Worm (Caenorhabditis elegans) whole organism, L1 larva: ENCODE data around the gene nhr-16.

Experiments
- egl-13 ChIP-seq: sonication (generic microtip); optimal IDR thresholded peaks from 2 replicates; lab custom pipeline; 2016; ENCODE audit warnings: missing genotype, missing genetic modification reagents, missing genetic modification characterization, missing compliant biosample characterization
- fkh-10 ChIP-seq: sonication (generic microtip); optimal IDR thresholded peaks from 2 replicates; lab custom pipeline; 2017; ENCODE audit warnings: missing biosample characterization, missing genetic modification reagents, missing genetic modification characterization
- lin-35 ChIP-seq, 2 experiments: fragments of 150-350 bp; optimal IDR thresholded peaks; 2 replicates each; lab custom pipeline; 2014; ENCODE audit warnings: missing biosample characterization in 2 of 2, missing genetic modification characterization in 2 of 2, missing genetic modification reagents in 2 of 2
- lsy-2 ChIP-seq, 2 experiments: fragments of 150-350 bp; optimal IDR thresholded peaks; 2 replicates each; lab custom pipeline; 2014; ENCODE audit warnings: missing biosample characterization in 2 of 2, missing genetic modification characterization in 2 of 2
- nhr-11 ChIP-seq: fragments of 150-350 bp; optimal IDR thresholded peaks from 2 replicates; lab custom pipeline; 2014; ENCODE audit warnings: missing biosample characterization, missing genetic modification characterization
- nhr-12 ChIP-seq: sonication (generic microtip); optimal IDR thresholded peaks from 2 replicates; lab custom pipeline; 2017; ENCODE audit warnings: missing biosample characterization, missing genetic modification characterization
- nhr-20 ChIP-seq: sonication (generic microtip); optimal IDR thresholded peaks from 2 replicates; lab custom pipeline; 2016; ENCODE audit warnings: mild to moderate bottlenecking, missing genetic modification characterization, missing compliant biosample characterization
- nhr-237 ChIP-seq: fragments of 150-350 bp; optimal IDR thresholded peaks from 2 replicates; lab custom pipeline; 2014; ENCODE audit warnings: missing biosample characterization, missing genetic modification characterization
- nhr-76 ChIP-seq: sonication (generic microtip); optimal IDR thresholded peaks from 2 replicates; lab custom pipeline; 2017; ENCODE audit warnings: missing biosample characterization, missing genetic modification characterization
- nhr-90 ChIP-seq: sonication (generic microtip); optimal IDR thresholded peaks from 2 replicates; lab custom pipeline; 2016; ENCODE audit warnings: mild to moderate bottlenecking, missing genetic modification characterization, missing compliant biosample characterization; ENCODE audit not compliant: poor library complexity
- rnt-1 ChIP-seq: sonication (generic microtip); optimal IDR thresholded peaks from 2 replicates; lab custom pipeline; 2016; ENCODE audit warnings: mild to moderate bottlenecking, missing genetic modification characterization, moderate library complexity, missing compliant biosample characterization
- unc-130 ChIP-seq: fragments of 150-350 bp; optimal IDR thresholded peaks from 2 replicates; lab custom pipeline; 2017; ENCODE audit warnings: missing biosample characterization, missing genetic modification characterization, inconsistent platforms
- zag-1 ChIP-seq: fragments of 150-350 bp; optimal IDR thresholded peaks from 2 replicates; lab custom pipeline; 2014; ENCODE audit warnings: missing biosample characterization, missing genetic modification characterization
- ztf-11 ChIP-seq, 2 experiments: sonication (generic microtip); optimal IDR thresholded peaks; 2 replicates each; lab custom pipeline; 2016 to 2017; ENCODE audit warnings: missing genetic modification characterization in 2 of 2, missing biosample characterization in 1 of 2, missing compliant biosample characterization in 1 of 2

DNA sequence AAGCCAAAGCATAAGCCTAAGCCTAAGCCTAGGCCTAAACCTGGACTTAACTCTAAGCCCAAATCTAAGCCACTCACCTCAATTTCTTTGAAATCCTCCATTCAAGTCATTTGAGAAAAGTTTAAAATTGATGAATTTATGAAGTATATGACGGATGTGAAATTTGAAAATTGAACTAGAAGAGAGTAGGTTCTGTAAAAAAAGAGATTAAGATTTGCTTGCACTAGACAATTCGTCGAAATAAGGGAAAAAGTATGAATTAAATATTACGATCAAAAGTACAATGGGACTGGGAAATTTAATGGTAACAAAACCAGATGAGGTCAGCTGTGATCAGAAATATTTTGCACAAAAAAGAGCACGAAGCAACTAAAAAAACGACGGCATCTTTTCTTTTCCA, 14.4 kb downstream of the nhr-16 start, which contains the start of gene twk-2:
- TF ChIP-seq nhr-11 (tag; lab: Kevin White, UChicago), result no peak
- no peak for TF ChIP-seq nhr-20 (tag; lab: Kevin White, UChicago)
- no peak for TF ChIP-seq lin-35 (GFP tag; optimal IDR thresholded peaks at IDR 0.05; lab: Kevin White, UChicago)
- TF ChIP-seq zag-1 (tag; lab: Kevin White, UChicago), result no peak
- TF ChIP-seq lsy-2 (tag; optimal IDR thresholded peaks at IDR 0.05; lab: Kevin White, UChicago), result no peak
- no peak for TF ChIP-seq rnt-1
- TF ChIP-seq ztf-11 (tag; optimal IDR thresholded peaks at IDR 0.05; lab: Kevin White, UChicago), result no peak
- TF ChIP-seq fkh-10 (GFP tag; lab: Kevin White, UChicago), result no peak
- no peak for TF ChIP-seq nhr-237 (tag; lab: Kevin White, UChicago)
- TF ChIP-seq nhr-90 (tag; lab: Kevin White, UChicago), result no peak
- no peak for TF ChIP-seq egl-13 (tag; lab: Kevin White, UChicago)
- no peak for TF ChIP-seq nhr-76 (tag; lab: Kevin White, UChicago)
- no peak for TF ChIP-seq unc-130 (tag; lab: Kevin White, UChicago)
- TF ChIP-seq nhr-12 (tag; lab: Kevin White, UChicago), result no peak
